Fruit fly (Drosophila melanogaster) whole organism, embryonic: ENCODE measurements around the gene CG17717.
A peak's percentile ranks its signal among the peaks of the same experiment; 100 is the strongest.

ENCODE experiments used
- CG10267 ChIP-seq: fragments of 200-800 bp; sonication (Bioruptor generic); optimal IDR thresholded peaks from 2 replicates; lab custom pipeline; 2018; ENCODE audit warnings: missing biosample characterization, mild to moderate bottlenecking, missing genetic modification characterization, moderate library complexity
- CG10654 ChIP-seq: fragments of 200-800 bp; sonication (Bioruptor generic); optimal IDR thresholded peaks from 2 replicates; lab custom pipeline; 2016; ENCODE audit warnings: missing biosample characterization, missing genetic modification characterization
- CG11247 ChIP-seq: fragments of 200-800 bp; sonication (Bioruptor generic); IDR thresholded peaks from 2 replicates; pipeline ENCODE4 v1.3.6; 2022; ENCODE audit warnings: missing biosample characterization, missing genetic modification characterization
- CG12391 ChIP-seq: fragments of 200-800 bp; sonication (Bioruptor generic); optimal IDR thresholded peaks from 3 replicates; lab custom pipeline; 2018; ENCODE audit warnings: missing biosample characterization, mild to moderate bottlenecking, missing genetic modification characterization, moderate library complexity
- CG17829 ChIP-seq: fragments of 200-800 bp; optimal IDR thresholded peaks from 2 replicates; lab custom pipeline; 2019; ENCODE audit warnings: missing biosample characterization, mild to moderate bottlenecking, missing genetic modification characterization, moderate library complexity
- CG31388 ChIP-seq: fragments of 200-800 bp; sonication (Bioruptor generic); optimal IDR thresholded peaks from 2 replicates; lab custom pipeline; 2016; ENCODE audit warnings: missing biosample characterization, missing genetic modification characterization
- CG32772 ChIP-seq: fragments of 200-800 bp; sonication (Bioruptor generic); IDR thresholded peaks from 2 replicates; pipeline ENCODE4 v1.3.6; 2022; ENCODE audit warnings: missing biosample characterization, missing genetic modification characterization
- CG34422 ChIP-seq: fragments of 200-800 bp; sonication (Bioruptor generic); IDR thresholded peaks from 3 replicates; pipeline ENCODE4 v1.3.6; 2022; ENCODE audit warnings: missing biosample characterization, missing genetic modification characterization
- CG3847 ChIP-seq: fragments of 200-800 bp; sonication (Bioruptor generic); IDR thresholded peaks from 2 replicates; pipeline ENCODE4 v1.3.6; 2022; ENCODE audit warnings: missing biosample characterization, missing genetic modification characterization
- CG5953 ChIP-seq: fragments of 200-800 bp; sonication (Bioruptor generic); IDR thresholded peaks from 2 replicates; pipeline ENCODE4 v1.3.6; 2022; ENCODE audit warnings: missing biosample characterization, missing genetic modification characterization
- CG6272 ChIP-seq: fragments of 200-800 bp; sonication (Bioruptor generic); IDR thresholded peaks from 2 replicates; pipeline ENCODE4 v1.3.6; 2022; ENCODE audit warnings: missing biosample characterization, missing genetic modification characterization
- CG6689 ChIP-seq: fragments of 200-800 bp; sonication (Bioruptor generic); IDR thresholded peaks from 2 replicates; pipeline ENCODE4 v1.3.6; 2022; ENCODE audit warnings: missing biosample characterization, missing genetic modification characterization
- CG8281 ChIP-seq: fragments of 200-800 bp; sonication (Bioruptor generic); optimal IDR thresholded peaks from 2 replicates; lab custom pipeline; 2018; ENCODE audit warnings: missing biosample characterization, mild to moderate bottlenecking, missing genetic modification characterization, moderate library complexity
- CG8290 ChIP-seq, 3 experiments: fragments of 200-800 bp; sonication (Bioruptor generic); optimal IDR thresholded peaks; 2 replicates each; lab custom pipeline; 2016 to 2019; ENCODE audit warnings: missing biosample characterization in 3 of 3, missing genetic modification characterization in 3 of 3, mild to moderate bottlenecking in 2 of 3, moderate library complexity in 1 of 3
- CG8388 ChIP-seq: fragments of 200-800 bp; sonication (Bioruptor generic); optimal IDR thresholded peaks from 2 replicates; lab custom pipeline; 2019; ENCODE audit warnings: missing biosample characterization, mild to moderate bottlenecking, missing genetic modification characterization, moderate library complexity
- CG8924 ChIP-seq: fragments of 200-800 bp; optimal IDR thresholded peaks from 3 replicates; lab custom pipeline; 2019; ENCODE audit warnings: missing biosample characterization, mild to moderate bottlenecking, missing genetic modification characterization, moderate library complexity
- CG9797 ChIP-seq: fragments of 200-800 bp; sonication (Bioruptor generic); optimal IDR thresholded peaks from 3 replicates; lab custom pipeline; 2018; ENCODE audit warnings: missing biosample characterization, mild to moderate bottlenecking, missing genetic modification characterization
- CTCF ChIP-seq: fragments of 200-800 bp; sonication (Bioruptor generic); optimal IDR thresholded peaks from 2 replicates; lab custom pipeline; 2017; ENCODE audit warnings: missing biosample characterization, mild to moderate bottlenecking, missing genetic modification characterization, moderate library complexity
- CoRest ChIP-seq: fragments of 200-800 bp; sonication (Bioruptor generic); optimal IDR thresholded peaks from 3 replicates; lab custom pipeline; 2018; ENCODE audit warnings: missing biosample characterization, mild to moderate bottlenecking, missing genetic modification characterization, moderate library complexity
- E2f2 ChIP-seq: fragments of 200-800 bp; sonication (Bioruptor generic); IDR thresholded peaks from 2 replicates; pipeline ENCODE4 v1.3.6; 2022; ENCODE audit warnings: missing biosample characterization, missing genetic modification characterization
- Mes4 ChIP-seq: fragments of 200-800 bp; sonication (Bioruptor generic); optimal IDR thresholded peaks from 2 replicates; lab custom pipeline; 2016; ENCODE audit warnings: missing biosample characterization, missing genetic modification characterization
- Mrtf ChIP-seq: fragments of 200-800 bp; sonication (Bioruptor generic); IDR thresholded peaks from 3 replicates; pipeline ENCODE4 v1.3.6; 2022; ENCODE audit warnings: missing biosample characterization, missing genetic modification characterization
- Oaz ChIP-seq: fragments of 200-800 bp; sonication (Bioruptor generic); IDR thresholded peaks from 2 replicates; pipeline ENCODE4 v1.3.6; 2022; ENCODE audit warnings: missing biosample characterization, missing genetic modification characterization
- Optix ChIP-seq: fragments of 200-800 bp; sonication (Bioruptor generic); IDR thresholded peaks from 3 replicates; pipeline ENCODE4 v1.3.6; 2022; ENCODE audit warnings: missing biosample characterization, missing genetic modification characterization
- Rfx ChIP-seq: fragments of 200-800 bp; sonication (Bioruptor generic); IDR thresholded peaks from 2 replicates; pipeline ENCODE4 v1.3.6; 2022; ENCODE audit warnings: missing biosample characterization, missing genetic modification characterization
- Sox100B ChIP-seq: fragments of 200-800 bp; sonication (Bioruptor generic); optimal IDR thresholded peaks from 3 replicates; lab custom pipeline; 2018; ENCODE audit warnings: missing biosample characterization, mild to moderate bottlenecking, missing genetic modification characterization
- Taf1 ChIP-seq: fragments of 200-800 bp; sonication (Bioruptor generic); IDR thresholded peaks from 2 replicates; pipeline ENCODE4 v1.3.6; 2022; ENCODE audit warnings: missing biosample characterization, missing genetic modification characterization
- Xrp1 ChIP-seq: fragments of 200-800 bp; sonication (Bioruptor generic); IDR thresholded peaks from 2 replicates; pipeline ENCODE4 v1.3.6; 2022; ENCODE audit warnings: missing biosample characterization, missing genetic modification characterization
- ap ChIP-seq: fragments of 200-800 bp; sonication (Bioruptor generic); IDR thresholded peaks from 2 replicates; pipeline ENCODE4 v1.3.6; 2022; ENCODE audit warnings: missing biosample characterization, missing genetic modification characterization
- az2 ChIP-seq: fragments of 200-800 bp; sonication (Bioruptor generic); optimal IDR thresholded peaks from 3 replicates; lab custom pipeline; 2016; ENCODE audit warnings: missing biosample characterization, missing genetic modification characterization
- bigmax ChIP-seq: fragments of 200-800 bp; sonication (Bioruptor generic); optimal IDR thresholded peaks from 2 replicates; lab custom pipeline; 2018; ENCODE audit warnings: missing biosample characterization, mild to moderate bottlenecking, missing genetic modification characterization
- ci ChIP-seq: fragments of 200-800 bp; sonication (Bioruptor generic); IDR thresholded peaks from 3 replicates; pipeline ENCODE4 v1.3.6; 2022; ENCODE audit warnings: missing biosample characterization, missing genetic modification characterization
- corto ChIP-seq: fragments of 200-800 bp; sonication (Bioruptor generic); optimal IDR thresholded peaks from 2 replicates; lab custom pipeline; 2016; ENCODE audit warnings: missing biosample characterization, mild to moderate bottlenecking, missing genetic modification characterization, moderate library complexity
- da ChIP-seq: fragments of 200-800 bp; sonication (Bioruptor generic); optimal IDR thresholded peaks from 2 replicates; lab custom pipeline; 2016; ENCODE audit warnings: missing biosample characterization, missing genetic modification characterization
- en ChIP-seq: fragments of 200-800 bp; sonication (Bioruptor generic); optimal IDR thresholded peaks from 2 replicates; lab custom pipeline; 2016; ENCODE audit warnings: missing biosample characterization, missing genetic modification characterization
- ewg ChIP-seq: fragments of 200-800 bp; sonication (Bioruptor generic); optimal IDR thresholded peaks from 3 replicates; lab custom pipeline; 2017; ENCODE audit warnings: mild to moderate bottlenecking, missing biosample characterization, missing genetic modification reagents, missing genetic modification characterization
- fd64A ChIP-seq: fragments of 200-800 bp; sonication (Bioruptor generic); optimal IDR thresholded peaks from 3 replicates; lab custom pipeline; 2018; ENCODE audit warnings: missing biosample characterization, mild to moderate bottlenecking, missing genetic modification characterization
- grn ChIP-seq: fragments of 200-800 bp; sonication (Bioruptor generic); optimal IDR thresholded peaks from 3 replicates; lab custom pipeline; 2017; ENCODE audit warnings: missing biosample characterization, missing genetic modification characterization
- hkb ChIP-seq, 2 experiments: fragments of 200-800 bp in 1 of 2; fragments of >200 bp in 1 of 2; sonication (Bioruptor generic) in 1 of 2; IDR thresholded peaks in 1 of 2; optimal IDR thresholded peaks in 1 of 2; 2 replicates each; pipeline versions ENCODE4 v1.3.6 to Lab custom; 2017 to 2022; ENCODE audit warnings: missing biosample characterization in 1 of 2, missing genetic modification characterization in 1 of 2
- ind ChIP-seq: fragments of 200-800 bp; sonication (Bioruptor generic); optimal IDR thresholded peaks from 3 replicates; lab custom pipeline; 2016; ENCODE audit warnings: missing biosample characterization, missing genetic modification characterization
- lilli ChIP-seq: fragments of 200-800 bp; sonication (Bioruptor generic); optimal IDR thresholded peaks from 3 replicates; lab custom pipeline; 2016; ENCODE audit warnings: missing biosample characterization, missing genetic modification characterization
- lola ChIP-seq, 3 experiments: fragments of >200 bp in 2 of 3; fragments of 200-800 bp in 1 of 3; sonication (Bioruptor generic) in 1 of 3; optimal IDR thresholded peaks; 2 replicates each; lab custom pipeline; 2017 to 2019; ENCODE audit warnings: missing biosample characterization in 3 of 3, missing genetic modification characterization in 3 of 3, mild to moderate bottlenecking in 1 of 3, moderate library complexity in 1 of 3
- onecut ChIP-seq: fragments of 200-800 bp; sonication (Bioruptor generic); IDR thresholded peaks from 2 replicates; pipeline ENCODE4 v1.3.6; 2022; ENCODE audit warnings: missing biosample characterization, missing genetic modification characterization
- pb ChIP-seq: fragments of 200-800 bp; sonication (Bioruptor generic); optimal IDR thresholded peaks from 3 replicates; lab custom pipeline; 2016; ENCODE audit warnings: missing biosample characterization, missing genetic modification characterization
- pum ChIP-seq: fragments of 200-800 bp; sonication (Bioruptor generic); optimal IDR thresholded peaks from 2 replicates; lab custom pipeline; 2016; ENCODE audit warnings: missing biosample characterization, missing genetic modification characterization
- sob ChIP-seq: fragments of 200-800 bp; sonication (Bioruptor generic); IDR thresholded peaks from 2 replicates; pipeline ENCODE4 v1.3.6; 2022; ENCODE audit warnings: missing biosample characterization, missing genetic modification characterization
- stwl ChIP-seq: fragments of 200-800 bp; sonication (Bioruptor generic); optimal IDR thresholded peaks from 3 replicates; lab custom pipeline; 2018; ENCODE audit warnings: missing biosample characterization, mild to moderate bottlenecking, missing genetic modification characterization, moderate library complexity
- tap ChIP-seq: fragments of 200-800 bp; optimal IDR thresholded peaks from 3 replicates; lab custom pipeline; 2019; ENCODE audit warnings: missing biosample characterization, mild to moderate bottlenecking, missing genetic modification characterization, moderate library complexity
- tgo ChIP-seq: fragments of 200-800 bp; sonication (Bioruptor generic); IDR thresholded peaks from 3 replicates; pipeline ENCODE4 v1.3.6; 2022; ENCODE audit warnings: missing biosample characterization, missing genetic modification characterization
- tx ChIP-seq: fragments of 200-800 bp; sonication (Bioruptor generic); optimal IDR thresholded peaks from 2 replicates; lab custom pipeline; 2016; ENCODE audit warnings: missing biosample characterization, missing genetic modification characterization
- unpg ChIP-seq: fragments of 200-800 bp; sonication (Bioruptor generic); optimal IDR thresholded peaks from 3 replicates; lab custom pipeline; 2018; ENCODE audit warnings: missing biosample characterization, mild to moderate bottlenecking, missing genetic modification characterization, moderate library complexity

CG17717 gene

DNA sequence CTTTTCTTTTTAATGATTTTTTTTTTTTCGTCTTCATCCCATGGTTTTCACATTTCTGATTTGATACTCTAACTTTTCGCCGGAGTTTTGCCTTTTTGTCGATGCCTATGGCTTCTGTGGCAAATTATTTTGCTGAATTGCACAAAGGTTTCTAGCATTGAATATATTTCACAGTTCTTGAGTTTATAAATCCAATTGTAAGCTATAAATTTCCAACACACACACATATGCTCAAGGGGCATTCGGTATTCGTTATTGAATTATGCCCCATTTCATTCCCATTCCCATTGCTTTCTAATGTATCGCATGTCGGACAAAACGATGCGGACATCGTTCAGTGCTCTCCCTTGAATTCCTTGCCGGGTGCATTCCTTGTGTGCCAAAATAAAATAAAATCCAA, 26.4 kb downstream of the CG17717 start (continued):
- TF ChIP-seq lilli (GFP tag; lab: Kevin White, UChicago) (peak; percentile 36), ap (GFP tag; lab: Robert Waterston, UW) (no peak), tap (tag; lab: Kevin White, UChicago) (peak; percentile 60), bigmax (GFP tag; lab: Kevin White, UChicago) (no peak), hkb (optimal IDR thresholded peaks at IDR 0.05; lab: Kevin White, UChicago) (no peak), hkb (GFP tag; IDR thresholded peaks at IDR 0.05; lab: Robert Waterston, UW) (peak; percentile 57; the same call in 1 of the 2 replicates), Rfx (GFP tag; lab: Robert Waterston, UW) (0 out of 2 replicates have a peak, but pooled peaks have one; percentile 24), CTCF (peak; percentile 28), CG3847 (GFP tag; lab: Robert Waterston, UW) (0 out of 2 replicates have a peak, but pooled peaks have one; percentile 11), fd64A (GFP tag; lab: Kevin White, UChicago) (no peak), stwl (tag; lab: Kevin White, UChicago) (no peak), ind (GFP tag; lab: Kevin White, UChicago) (peak; percentile 22), CG34422 (peak; percentile 48; the same call in 2 of the 3 replicates), Mrtf (peak; percentile 56; the same call in 2 of the 3 replicates), CG6272 (GFP tag; lab: Robert Waterston, UW) (peak; percentile 56), E2f2 (GFP tag; lab: Robert Waterston, UW) (peak; percentile 29), pum (peak; percentile 71), Xrp1 (GFP tag; lab: Robert Waterston, UW) (peak; percentile 84), CoRest (tag; lab: Kevin White, UChicago) (peak; percentile 61), ewg (GFP tag; lab: Kevin White, UChicago) (peak; percentile 21), CG10654 (peak; percentile 22), da (GFP tag; lab: Kevin White, UChicago) (no peak), az2 (GFP tag; lab: Kevin White, UChicago) (peak; percentile 52), CG8281 (tag; lab: Kevin White, UChicago) (peak; percentile 20), pb (no peak), CG11247 (GFP tag; lab: Robert Waterston, UW) (peak; percentile 37; the same call in 1 of the 2 replicates), tx (GFP tag; lab: Kevin White, UChicago) (peak; percentile 6), tgo (peak; percentile 46; the same call in 2 of the 3 replicates), CG10267 (tag; lab: Kevin White, UChicago) (peak; percentile 42), CG31388 (GFP tag; lab: Kevin White, UChicago) (no peak), lola (GFP tag; optimal IDR thresholded peaks at IDR 0.05; lab: Kevin White, UChicago) (peak in 1 of 3 experiments; percentile 51), Taf1 (GFP tag; lab: Robert Waterston, UW) (no peak), CG5953 (GFP tag; lab: Robert Waterston, UW) (0 out of 2 replicates have a peak, but pooled peaks have one; percentile 26), CG32772 (GFP tag; lab: Robert Waterston, UW) (peak; percentile 74), corto (no peak), en (GFP tag; lab: Kevin White, UChicago) (peak; percentile 36), Oaz (GFP tag; lab: Robert Waterston, UW) (no peak), CG8924 (tag; lab: Kevin White, UChicago) (peak; percentile 40), CG6689 (peak; percentile 74), CG8388 (peak; percentile 41), CG17829 (peak; percentile 66), onecut (GFP tag; lab: Robert Waterston, UW) (peak; percentile 67), CG12391 (peak; percentile 34), ci (GFP tag; lab: Robert Waterston, UW) (peak; percentile 86), unpg (GFP tag; lab: Kevin White, UChicago) (peak; percentile 35), Sox100B (GFP tag; lab: Kevin White, UChicago) (peak; percentile 18), grn (GFP tag; lab: Kevin White, UChicago) (no peak), Optix (peak; percentile 59; the same call in 2 of the 3 replicates), CG8290 (GFP tag; optimal IDR thresholded peaks at IDR 0.05; lab: Kevin White, UChicago) (peak; percentile 12), CG8290 (tag; optimal IDR thresholded peaks at IDR 0.05; lab: Kevin White, UChicago) (no peak), CG9797 (GFP tag; lab: Kevin White, UChicago) (no peak), Mes4 (GFP tag; lab: Kevin White, UChicago) (peak; percentile 22), sob (GFP tag; lab: Robert Waterston, UW) (peak; percentile 12; the same call in 1 of the 2 replicates)
